Fruit fly (Drosophila melanogaster): ENCODE measurements around the gene loh.

loh gene

DNA sequence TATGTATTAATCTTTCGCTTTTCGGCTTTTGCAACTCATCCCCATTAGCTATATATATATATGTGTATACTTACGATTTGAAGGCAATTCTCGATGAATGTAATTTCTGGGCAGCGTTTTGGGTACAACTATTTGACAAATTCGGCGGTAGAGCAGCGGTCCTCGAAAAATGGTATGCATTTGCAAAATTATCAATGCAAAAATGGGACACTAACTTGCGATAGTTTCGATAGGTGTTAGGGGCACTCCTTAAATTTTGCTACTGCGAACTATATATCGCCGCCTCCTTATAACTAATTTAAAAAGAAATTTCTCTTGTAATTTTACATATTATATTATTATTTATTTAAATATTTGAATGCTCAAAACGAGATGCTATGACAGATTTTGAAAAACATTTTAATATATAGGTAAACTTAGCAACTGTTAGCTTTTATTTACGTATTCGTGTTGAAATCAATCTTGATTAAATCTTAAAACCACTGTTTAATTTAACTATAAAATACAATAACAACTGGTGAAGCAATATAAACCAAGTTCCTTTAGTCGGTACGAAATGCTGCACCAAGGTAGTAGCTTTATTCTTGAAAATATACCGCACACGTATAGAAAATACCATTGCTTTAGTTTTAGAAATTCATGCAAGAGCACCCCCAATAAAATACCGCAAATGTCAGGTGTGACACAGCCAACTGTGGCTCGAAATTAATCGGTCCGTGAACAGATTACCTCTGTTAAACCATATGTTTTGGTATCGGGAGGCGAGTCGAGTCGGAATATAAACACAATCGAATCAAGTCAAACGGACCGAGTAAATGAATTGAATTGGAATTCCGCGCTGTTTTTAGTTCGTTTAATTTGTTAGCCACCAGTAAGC lies 28.8 kb upstream of the loh start, which contains the start of the genes CG5355 and Klp31E (continued):
- TF ChIP-seq tap (tag; optimal IDR thresholded peaks at IDR 0.05), result peak; percentile 65
- no peak for TF ChIP-seq CG3407 (GFP tag; optimal IDR thresholded peaks at IDR 0.05)
- peak; percentile 89 for TF ChIP-seq wek (GFP tag; optimal IDR thresholded peaks at IDR 0.05)
- TF ChIP-seq dmrt99B (tag; optimal IDR thresholded peaks at IDR 0.05), result no peak
- TF ChIP-seq CG18764 (GFP tag; optimal IDR thresholded peaks at IDR 0.05), result no peak
- TF ChIP-seq stc (GFP tag; IDR thresholded peaks at IDR 0.05), result 0 out of 2 replicates have a peak, but pooled peaks have one; percentile 26
- TF ChIP-seq HmgZ (tag; optimal IDR thresholded peaks at IDR 0.05), result peak; percentile 25
- TF ChIP-seq CG8359 (GFP tag; optimal IDR thresholded peaks at IDR 0.05; ENCODE audit: borderline replicate concordance), result peak; percentile 14
- peak; percentile 74 for TF ChIP-seq lilli (GFP tag; optimal IDR thresholded peaks at IDR 0.05)
- no peak for TF ChIP-seq hth (optimal IDR thresholded peaks at IDR 0.05)
- peak; percentile 36 for TF ChIP-seq Fer2 (tag; optimal IDR thresholded peaks at IDR 0.05)
- no peak for TF ChIP-seq run (tag; optimal IDR thresholded peaks at IDR 0.05)
- TF ChIP-seq CG4854 (GFP tag; optimal IDR thresholded peaks at IDR 0.05), result peak; percentile 14
- TF ChIP-seq HLH4C (GFP tag; IDR thresholded peaks at IDR 0.05; ENCODE audit: partially characterized antibody), result peak; percentile 65
- TF ChIP-seq gro (GFP tag; optimal IDR thresholded peaks at IDR 0.05), result no peak
- TF ChIP-seq Atf-2 (GFP tag; optimal IDR thresholded peaks at IDR 0.05), result peak; percentile 45
- peak; percentile 71 for TF ChIP-seq Xbp1 (GFP tag; optimal IDR thresholded peaks at IDR 0.05)
- TF ChIP-seq CG4617 (GFP tag; optimal IDR thresholded peaks at IDR 0.05; ENCODE audit: borderline replicate concordance), result peak; percentile 6
- peak; percentile 71 for TF ChIP-seq Hr3 (GFP tag; optimal IDR thresholded peaks at IDR 0.05)
- TF ChIP-seq CG6689 (GFP tag; IDR thresholded peaks at IDR 0.05), result peak; percentile 71
- peak; percentile 9 for TF ChIP-seq nom (GFP tag; optimal IDR thresholded peaks at IDR 0.05)
- no peak for TF ChIP-seq CG5953 (GFP tag; IDR thresholded peaks at IDR 0.05)
- TF ChIP-seq jigr1 (GFP tag; IDR thresholded peaks at IDR 0.05), result no peak
- TF ChIP-seq CG12155 (GFP tag; optimal IDR thresholded peaks at IDR 0.05), result peak; percentile 41
- TF ChIP-seq fd102C (GFP tag; optimal IDR thresholded peaks at IDR 0.05), result no peak
- peak; percentile 1 for TF ChIP-seq CG1529 (GFP tag; optimal IDR thresholded peaks at IDR 0.05)
- peak; percentile 40; the same call in 1 of the 2 replicates for TF ChIP-seq rib (GFP tag; IDR thresholded peaks at IDR 0.05)
- TF ChIP-seq klu (GFP tag; IDR thresholded peaks at IDR 0.05), result no peak
- TF ChIP-seq ara (GFP tag; IDR thresholded peaks at IDR 0.05), result peak; percentile 72
- TF ChIP-seq NC2β (GFP tag; optimal IDR thresholded peaks at IDR 0.05), result no peak
- TF ChIP-seq Fer1 (GFP tag; optimal IDR thresholded peaks at IDR 0.05), result peak; percentile 34
- TF ChIP-seq CG8290 (GFP tag; optimal IDR thresholded peaks at IDR 0.05), result peak; percentile 24
- TF ChIP-seq CG8290 (tag; optimal IDR thresholded peaks at IDR 0.05), result no peak
- TF ChIP-seq zen (tag; optimal IDR thresholded peaks at IDR 0.05), result peak; percentile 71
- no peak for TF ChIP-seq crol (GFP tag; IDR thresholded peaks at IDR 0.05)
- TF ChIP-seq CG1233 (GFP tag; optimal IDR thresholded peaks at IDR 0.05), result peak; percentile 62
- no peak for TF ChIP-seq sens-2 (GFP tag; IDR thresholded peaks at IDR 0.05)
- peak; percentile 83 for TF ChIP-seq phol (tag; optimal IDR thresholded peaks at IDR 0.05)
- TF ChIP-seq esg (GFP tag; conservative IDR thresholded peaks at IDR 0.05), result peak; percentile 58
- TF ChIP-seq sob (GFP tag; IDR thresholded peaks at IDR 0.05), result peak; percentile 64
- no peak for TF ChIP-seq CG12071 (GFP tag; optimal IDR thresholded peaks at IDR 0.05)
- TF ChIP-seq chm (GFP tag; IDR thresholded peaks at IDR 0.05), result peak; percentile 34
- TF ChIP-seq CG33213 (GFP tag; optimal IDR thresholded peaks at IDR 0.05), result peak; percentile 52
- no peak for TF ChIP-seq bowl (GFP tag; IDR thresholded peaks at IDR 0.05)
- TF ChIP-seq CG17568 (GFP tag; optimal IDR thresholded peaks at IDR 0.05), result no peak
- TF ChIP-seq CG12391 (tag; optimal IDR thresholded peaks at IDR 0.05), result peak; percentile 84
- no peak for TF ChIP-seq Taf1 (GFP tag; IDR thresholded peaks at IDR 0.05)
- peak; percentile 64 for TF ChIP-seq fd96Cb (tag; optimal IDR thresholded peaks at IDR 0.05)
- TF ChIP-seq insv (GFP tag; optimal IDR thresholded peaks at IDR 0.05), result peak in 1 of 2 experiments; percentile 26
